ENCODE assay signal across 1 fruit fly cellular context in genomic region chr3R:24276104-24277008, dm6.
TF ChIP-seq lines count a peak whose summit lies in the region.

Gene Orct, plus strand, starts transcription at chr3R:24276260.

TF ChIP-seq in whole organism, embryonic, 481 proteins besides CTCF, POLR2A, EP300 and RAD21 (continued from another document and continues in another):
- TF ChIP-seq fru (optimal IDR thresholded peaks at IDR 0.05; lab: Kevin White, UChicago) (no peak), CG10654 (GFP tag; optimal IDR thresholded peaks at IDR 0.05; lab: Kevin White, UChicago) (peak; percentile 27), CG7271 (tag; optimal IDR thresholded peaks at IDR 0.05; lab: Kevin White, UChicago) (no peak), CG10366 (GFP tag; IDR thresholded peaks at IDR 0.05; lab: Robert Waterston, UW) (peak; percentile 44; the same call in 1 of the 2 replicates), mirr (GFP tag; optimal IDR thresholded peaks at IDR 0.05; lab: Kevin White, UChicago) (peak; percentile 59), Pdp1 (GFP tag; optimal IDR thresholded peaks at IDR 0.05; lab: Kevin White, UChicago) (peak; percentile 65 to 82), CG9609 (GFP tag; optimal IDR thresholded peaks at IDR 0.05; lab: Kevin White, UChicago) (peak; percentile 53), gcm2 (GFP tag; optimal IDR thresholded peaks at IDR 0.05; lab: Kevin White, UChicago) (no peak), pb (GFP tag; optimal IDR thresholded peaks at IDR 0.05; lab: Kevin White, UChicago) (no peak), dmrt11E (tag; optimal IDR thresholded peaks at IDR 0.05; lab: Kevin White, UChicago) (peak; percentile 42), lov (optimal IDR thresholded peaks at IDR 0.05; lab: Kevin White, UChicago) (no peak), lov (GFP tag; IDR thresholded peaks at IDR 0.05; lab: Robert Waterston, UW) (0 out of 3 replicates have a peak, but pooled peaks have one; percentile 7), CG16863 (GFP tag; optimal IDR thresholded peaks at IDR 0.05; lab: Kevin White, UChicago) (peak; percentile 50), CG15073 (GFP tag; optimal IDR thresholded peaks at IDR 0.05; lab: Kevin White, UChicago) (peak; percentile 90), CG34224 (GFP tag; IDR thresholded peaks at IDR 0.05; lab: Robert Waterston, UW; ENCODE audit: partially characterized antibody) (no peak), gro (GFP tag; optimal IDR thresholded peaks at IDR 0.05; lab: Kevin White, UChicago) (peak; percentile 53), Max (GFP tag; optimal IDR thresholded peaks at IDR 0.05; lab: Kevin White, UChicago) (peak; percentile 62), Tbp (GFP tag; optimal IDR thresholded peaks at IDR 0.05; lab: Kevin White, UChicago) (no peak), tx (GFP tag; optimal IDR thresholded peaks at IDR 0.05; lab: Kevin White, UChicago) (peak; percentile 47), Bteb2 (GFP tag; optimal IDR thresholded peaks at IDR 0.05; lab: Kevin White, UChicago) (peak; percentile 56), Dip3 (GFP tag; optimal IDR thresholded peaks at IDR 0.05; lab: Kevin White, UChicago) (peak; percentile 74), CG31224 (GFP tag; IDR thresholded peaks at IDR 0.05; lab: Robert Waterston, UW) (peak; percentile 57; the same call in 1 of the 2 replicates), chn (GFP tag; optimal IDR thresholded peaks at IDR 0.05; lab: Kevin White, UChicago) (peak; percentile 2), Aef1 (GFP tag; IDR thresholded peaks at IDR 0.05; lab: Robert Waterston, UW) (peak; percentile 54; the same call in 2 of the 3 replicates), CG11504 (tag; optimal IDR thresholded peaks at IDR 0.05; lab: Kevin White, UChicago) (peak; percentile 85), BtbVII (GFP tag; optimal IDR thresholded peaks at IDR 0.05; lab: Kevin White, UChicago) (peak; percentile 85), CG31388 (GFP tag; optimal IDR thresholded peaks at IDR 0.05; lab: Kevin White, UChicago) (peak; percentile 2), fd3F (GFP tag; optimal IDR thresholded peaks at IDR 0.05; lab: Kevin White, UChicago) (peak; percentile 74), H15 (GFP tag; IDR thresholded peaks at IDR 0.05; lab: Robert Waterston, UW) (no peak), sug (tag; optimal IDR thresholded peaks at IDR 0.05; lab: Kevin White, UChicago) (peak; percentile 79), sd (tag; optimal IDR thresholded peaks at IDR 0.05; lab: Kevin White, UChicago) (peak; percentile 29), CG32767 (GFP tag; IDR thresholded peaks at IDR 0.05; lab: Robert Waterston, UW) (no peak), CG7357 (GFP tag; IDR thresholded peaks at IDR 0.05; lab: Robert Waterston, UW) (0 out of 3 replicates have a peak, but pooled peaks have one; percentile 42), CG4424 (GFP tag; optimal IDR thresholded peaks at IDR 0.05; lab: Kevin White, UChicago) (peak; percentile 67), CG43689 (GFP tag; IDR thresholded peaks at IDR 0.05; lab: Robert Waterston, UW) (0 out of 2 replicates have a peak, but pooled peaks have one; percentile 24), D (optimal IDR thresholded peaks at IDR 0.05; lab: Kevin White, UChicago) (no peak), D (GFP tag; optimal IDR thresholded peaks at IDR 0.05; lab: Kevin White, UChicago) (peak; percentile 33), CG17328 (GFP tag; IDR thresholded peaks at IDR 0.05; lab: Robert Waterston, UW) (no peak), crc (GFP tag; optimal IDR thresholded peaks at IDR 0.05; lab: Kevin White, UChicago) (peak; percentile 2), TFAM (GFP tag; optimal IDR thresholded peaks at IDR 0.05; lab: Kevin White, UChicago) (no peak), CG7786 (GFP tag; optimal IDR thresholded peaks at IDR 0.05; lab: Kevin White, UChicago) (peak; percentile 68), jigr1 (GFP tag; IDR thresholded peaks at IDR 0.05; lab: Robert Waterston, UW) (0 out of 3 replicates have a peak, but pooled peaks have one; percentile 20), CG12299 (tag; optimal IDR thresholded peaks at IDR 0.05; lab: Kevin White, UChicago) (peak; percentile 71), CG4360 (GFP tag; IDR thresholded peaks at IDR 0.05; lab: Robert Waterston, UW) (no peak), phol (tag; optimal IDR thresholded peaks at IDR 0.05; lab: Kevin White, UChicago) (peak; percentile 73), D19B (GFP tag; optimal IDR thresholded peaks at IDR 0.05; lab: Kevin White, UChicago) (peak; percentile 71), knrl (GFP tag; IDR thresholded peaks at IDR 0.05; lab: Robert Waterston, UW; ENCODE audit: partially characterized antibody) (no peak), Dad (GFP tag; optimal IDR thresholded peaks at IDR 0.05; lab: Kevin White, UChicago) (peak; percentile 59), Xrp1 (GFP tag; IDR thresholded peaks at IDR 0.05; lab: Robert Waterston, UW) (peak; percentile 49), Mes4 (GFP tag; optimal IDR thresholded peaks at IDR 0.05; lab: Kevin White, UChicago) (no peak), eyg (GFP tag; optimal IDR thresholded peaks at IDR 0.05; lab: Kevin White, UChicago) (peak; percentile 51), ro (GFP tag; IDR thresholded peaks at IDR 0.05; lab: Robert Waterston, UW) (no peak), CG12236 (GFP tag; optimal IDR thresholded peaks at IDR 0.05; lab: Kevin White, UChicago) (no peak), B-H2 (GFP tag; optimal IDR thresholded peaks at IDR 0.05; lab: Kevin White, UChicago) (peak; percentile 59), CG8089 (GFP tag; optimal IDR thresholded peaks at IDR 0.05; lab: Kevin White, UChicago) (peak; percentile 27), Meics (GFP tag; optimal IDR thresholded peaks at IDR 0.05; lab: Kevin White, UChicago) (peak; percentile 91), sr (GFP tag; IDR thresholded peaks at IDR 0.05; lab: Robert Waterston, UW) (no peak), org-1 (GFP tag; optimal IDR thresholded peaks at IDR 0.05; lab: Kevin White, UChicago) (peak; percentile 80), Trl (optimal IDR thresholded peaks at IDR 0.05; lab: Kevin White, UChicago) (peak in 1 of 2 experiments; percentile 31), Trl (GFP tag; optimal IDR thresholded peaks at IDR 0.05; lab: Kevin White, UChicago) (peak; percentile 30), yki (optimal IDR thresholded peaks at IDR 0.05; lab: Kevin White, UChicago) (no peak), CG12942 (GFP tag; optimal IDR thresholded peaks at IDR 0.05; lab: Kevin White, UChicago) (peak; percentile 55), gsb (GFP tag; IDR thresholded peaks at IDR 0.05; lab: Robert Waterston, UW) (peak; percentile 47), Mad (GFP tag; optimal IDR thresholded peaks at IDR 0.05; lab: Kevin White, UChicago) (no peak), CG9932 (GFP tag; IDR thresholded peaks at IDR 0.05; lab: Robert Waterston, UW) (peak; percentile 76), Adf1 (GFP tag; IDR thresholded peaks at IDR 0.05; lab: Robert Waterston, UW) (peak; percentile 45; the same call in 1 of the 2 replicates), stc (GFP tag; IDR thresholded peaks at IDR 0.05; lab: Robert Waterston, UW) (peak; percentile 29; the same call in 1 of the 2 replicates), gsb-n (tag; optimal IDR thresholded peaks at IDR 0.05; lab: Kevin White, UChicago) (peak; percentile 54), CoRest (tag; optimal IDR thresholded peaks at IDR 0.05; lab: Kevin White, UChicago) (peak; percentile 88), sna (GFP tag; IDR thresholded peaks at IDR 0.05; lab: Robert Waterston, UW; ENCODE audit: partially characterized antibody) (no peak), CG10209 (GFP tag; optimal IDR thresholded peaks at IDR 0.05; lab: Kevin White, UChicago) (peak; percentile 83), CG14965 (GFP tag; optimal IDR thresholded peaks at IDR 0.05; lab: Kevin White, UChicago; ENCODE audit: borderline replicate concordance) (no peak), CG8944 (GFP tag; optimal IDR thresholded peaks at IDR 0.05; lab: Kevin White, UChicago) (peak; percentile 32), dpn (GFP tag; optimal IDR thresholded peaks at IDR 0.05; lab: Kevin White, UChicago) (peak; percentile 52 to 69), CG15269 (tag; optimal IDR thresholded peaks at IDR 0.05; lab: Kevin White, UChicago) (peak; percentile 78), Gsc (GFP tag; IDR thresholded peaks at IDR 0.05; lab: Robert Waterston, UW) (no peak), cato (GFP tag; optimal IDR thresholded peaks at IDR 0.05; lab: Kevin White, UChicago; ENCODE audit: borderline replicate concordance) (peak; percentile 31), tup (GFP tag; optimal IDR thresholded peaks at IDR 0.05; lab: Kevin White, UChicago) (no peak), CG16779 (GFP tag; IDR thresholded peaks at IDR 0.05; lab: Robert Waterston, UW) (no peak), CG14710 (tag; optimal IDR thresholded peaks at IDR 0.05; lab: Kevin White, UChicago) (peak; percentile 44), Dref (GFP tag; IDR thresholded peaks at IDR 0.05; lab: Robert Waterston, UW) (no peak), luna (GFP tag; optimal IDR thresholded peaks at IDR 0.05; lab: Kevin White, UChicago) (peak; percentile 2), croc (GFP tag; conservative IDR thresholded peaks at IDR 0.05; lab: Robert Waterston, UW) (no peak), kay (GFP tag; optimal IDR thresholded peaks at IDR 0.05; lab: Kevin White, UChicago) (peak; percentile 45), CG17361 (GFP tag; IDR thresholded peaks at IDR 0.05; lab: Robert Waterston, UW) (peak; percentile 94), Dp (GFP tag; optimal IDR thresholded peaks at IDR 0.05; lab: Kevin White, UChicago) (no peak), tll (GFP tag; optimal IDR thresholded peaks at IDR 0.05; lab: Kevin White, UChicago) (no peak), sima (GFP tag; optimal IDR thresholded peaks at IDR 0.05; lab: Kevin White, UChicago) (no peak), scrt (GFP tag; optimal IDR thresholded peaks at IDR 0.05; lab: Kevin White, UChicago) (peak; percentile 75), CG12391 (tag; optimal IDR thresholded peaks at IDR 0.05; lab: Kevin White, UChicago) (peak; percentile 78), CG15514 (GFP tag; optimal IDR thresholded peaks at IDR 0.05; lab: Kevin White, UChicago) (peak; percentile 60), aop (GFP tag; IDR thresholded peaks at IDR 0.05; lab: Robert Waterston, UW) (no peak), ac (GFP tag; optimal IDR thresholded peaks at IDR 0.05; lab: Kevin White, UChicago) (no peak), ewg (GFP tag; optimal IDR thresholded peaks at IDR 0.05; lab: Kevin White, UChicago) (peak; percentile 45), bbx (GFP tag; IDR thresholded peaks at IDR 0.05; lab: Robert Waterston, UW; ENCODE audit: partially characterized antibody) (no peak), CG3995 (GFP tag; optimal IDR thresholded peaks at IDR 0.05; lab: Kevin White, UChicago) (no peak), amos (GFP tag; IDR thresholded peaks at IDR 0.05; lab: Robert Waterston, UW; ENCODE audit: partially characterized antibody) (peak; percentile 9; the same call in 1 of the 2 replicates), CG10979 (tag; optimal IDR thresholded peaks at IDR 0.05; lab: Kevin White, UChicago) (peak; percentile 41), CG9817 (tag; optimal IDR thresholded peaks at IDR 0.05; lab: Kevin White, UChicago) (peak; percentile 68), Blimp-1 (GFP tag; optimal IDR thresholded peaks at IDR 0.05; lab: Kevin White, UChicago) (peak; percentile 60), CG32772 (GFP tag; IDR thresholded peaks at IDR 0.05; lab: Robert Waterston, UW) (peak; percentile 26; the same call in 1 of the 2 replicates), CG9876 (GFP tag; optimal IDR thresholded peaks at IDR 0.05; lab: Kevin White, UChicago) (peak; percentile 37), CG6813 (GFP tag; optimal IDR thresholded peaks at IDR 0.05; lab: Kevin White, UChicago) (peak; percentile 51), Camta (GFP tag; optimal IDR thresholded peaks at IDR 0.05; lab: Kevin White, UChicago) (peak; percentile 55), tna (GFP tag; IDR thresholded peaks at IDR 0.05; lab: Robert Waterston, UW; ENCODE audit: partially characterized antibody) (no peak), HLH3B (GFP tag; IDR thresholded peaks at IDR 0.05; lab: Robert Waterston, UW) (0 out of 2 replicates have a peak, but pooled peaks have one; percentile 36), E2f2 (GFP tag; IDR thresholded peaks at IDR 0.05; lab: Robert Waterston, UW) (peak; percentile 46; the same call in 1 of the 2 replicates), Ptx1 (GFP tag; IDR thresholded peaks at IDR 0.05; lab: Robert Waterston, UW) (peak; percentile 75), CG14860 (GFP tag; IDR thresholded peaks at IDR 0.05; lab: Robert Waterston, UW; ENCODE audit: partially characterized antibody) (no peak), Sry-β (GFP tag; optimal IDR thresholded peaks at IDR 0.05; lab: Kevin White, UChicago) (peak; percentile 7), Fer2 (tag; optimal IDR thresholded peaks at IDR 0.05; lab: Kevin White, UChicago) (peak; percentile 34), CG11560 (tag; IDR thresholded peaks at IDR 0.05; lab: Robert Waterston, UW) (peak; percentile 51; the same call in 1 of the 3 replicates), jing (GFP tag; optimal IDR thresholded peaks at IDR 0.05; lab: Kevin White, UChicago) (no peak), CG6689 (GFP tag; IDR thresholded peaks at IDR 0.05; lab: Robert Waterston, UW) (peak; percentile 57), H2.0 (GFP tag; IDR thresholded peaks at IDR 0.05; lab: Robert Waterston, UW) (peak; percentile 43; the same call in 1 of the 2 replicates), CG9727 (GFP tag; optimal IDR thresholded peaks at IDR 0.05; lab: Kevin White, UChicago) (peak; percentile 86), Hsf (GFP tag; optimal IDR thresholded peaks at IDR 0.05; lab: Kevin White, UChicago) (peak; percentile 63), CG3407 (GFP tag; optimal IDR thresholded peaks at IDR 0.05; lab: Kevin White, UChicago) (no peak), Lhr (GFP tag; optimal IDR thresholded peaks at IDR 0.05; lab: Kevin White, UChicago) (peak; percentile 6), CG10959 (GFP tag; IDR thresholded peaks at IDR 0.05; lab: Robert Waterston, UW) (no peak), crol (GFP tag; IDR thresholded peaks at IDR 0.05; lab: Robert Waterston, UW) (peak; percentile 59; the same call in 1 of the 2 replicates), CG17568 (GFP tag; optimal IDR thresholded peaks at IDR 0.05; lab: Kevin White, UChicago) (peak; percentile 55), slou (GFP tag; optimal IDR thresholded peaks at IDR 0.05; lab: Kevin White, UChicago) (no peak), Mrtf (GFP tag; IDR thresholded peaks at IDR 0.05; lab: Robert Waterston, UW) (peak; percentile 58; the same call in 2 of the 3 replicates), CG10462 (GFP tag; optimal IDR thresholded peaks at IDR 0.05; lab: Kevin White, UChicago) (no peak), Nf-YB (GFP tag; optimal IDR thresholded peaks at IDR 0.05; lab: Kevin White, UChicago) (peak; percentile 58), CG3847 (GFP tag; IDR thresholded peaks at IDR 0.05; lab: Robert Waterston, UW) (peak; percentile 66; the same call in 1 of the 2 replicates), Elba2 (GFP tag; optimal IDR thresholded peaks at IDR 0.05; lab: Kevin White, UChicago) (no peak), CG4617 (GFP tag; optimal IDR thresholded peaks at IDR 0.05; lab: Kevin White, UChicago; ENCODE audit: borderline replicate concordance) (peak; percentile 13)
